Fruit fly (Drosophila melanogaster) whole organism, embryonic: ENCODE data around the gene IntS6.

Experiments used
- CG10321 ChIP-seq: fragments of 200-800 bp; sonication (Bioruptor generic); IDR thresholded peaks from 2 replicates; pipeline ENCODE4 v1.3.6; 2022; ENCODE audit warnings: missing biosample characterization, missing genetic modification characterization
- CG11085 ChIP-seq: fragments of 200-800 bp; sonication (Bioruptor generic); IDR thresholded peaks from 2 replicates; pipeline ENCODE4 v1.3.6; 2022; ENCODE audit warnings: missing biosample characterization, missing genetic modification characterization
- CG11560 ChIP-seq: fragments of 200-800 bp; sonication (Bioruptor generic); IDR thresholded peaks from 3 replicates; pipeline ENCODE4 v1.3.6; 2022; ENCODE audit warnings: missing biosample characterization, missing genetic modification characterization
- CG17912 ChIP-seq: fragments of 200-800 bp; sonication (Bioruptor generic); optimal IDR thresholded peaks from 2 replicates; lab custom pipeline; 2018; ENCODE audit warnings: missing biosample characterization, mild to moderate bottlenecking, missing genetic modification characterization
- CG2678 ChIP-seq: fragments of 200-800 bp; sonication (Bioruptor generic); optimal IDR thresholded peaks from 3 replicates; lab custom pipeline; 2019; ENCODE audit warnings: missing biosample characterization, mild to moderate bottlenecking, missing genetic modification characterization, moderate library complexity
- CG32767 ChIP-seq: fragments of 200-800 bp; sonication (Bioruptor generic); IDR thresholded peaks from 2 replicates; pipeline ENCODE4 v1.3.6; 2022; ENCODE audit warnings: missing biosample characterization, missing genetic modification characterization
- CG4282 ChIP-seq: fragments of 200-800 bp; sonication (Bioruptor generic); optimal IDR thresholded peaks from 2 replicates; lab custom pipeline; 2016; ENCODE audit warnings: missing biosample characterization, missing genetic modification characterization
- CG43689 ChIP-seq: fragments of 200-800 bp; sonication (Bioruptor generic); IDR thresholded peaks from 2 replicates; pipeline ENCODE4 v1.3.6; 2022; ENCODE audit warnings: missing biosample characterization, missing genetic modification characterization
- CG4617 ChIP-seq: fragments of 200-800 bp; sonication (Bioruptor generic); optimal IDR thresholded peaks from 3 replicates; lab custom pipeline; 2016; ENCODE audit warnings: missing biosample characterization, missing genetic modification characterization, borderline replicate concordance
- CG7372 ChIP-seq: fragments of 200-800 bp; sonication (Bioruptor generic); IDR thresholded peaks from 2 replicates; pipeline ENCODE4 v1.3.6; 2022; ENCODE audit warnings: missing biosample characterization, missing genetic modification characterization
- CG8478 ChIP-seq: fragments of >200 bp; optimal IDR thresholded peaks from 2 replicates; lab custom pipeline; 2018
- Dip3 ChIP-seq: fragments of 200-800 bp; sonication (Bioruptor generic); optimal IDR thresholded peaks from 3 replicates; lab custom pipeline; 2016; ENCODE audit warnings: missing biosample characterization, missing genetic modification characterization
- Dref ChIP-seq: fragments of 200-800 bp; sonication (Bioruptor generic); IDR thresholded peaks from 2 replicates; pipeline ENCODE4 v1.3.6; 2022; ENCODE audit warnings: missing biosample characterization, missing genetic modification characterization
- HLH3B ChIP-seq: fragments of 200-800 bp; sonication (Bioruptor generic); IDR thresholded peaks from 2 replicates; pipeline ENCODE4 v1.3.6; 2022; ENCODE audit warnings: missing biosample characterization, missing genetic modification characterization
- Hey ChIP-seq: fragments of 200-800 bp; sonication (Bioruptor generic); optimal IDR thresholded peaks from 3 replicates; lab custom pipeline; 2018; ENCODE audit warnings: missing biosample characterization, mild to moderate bottlenecking, missing genetic modification characterization
- HmgD ChIP-seq: fragments of 200-800 bp; sonication (Bioruptor generic); optimal IDR thresholded peaks from 3 replicates; lab custom pipeline; 2016; ENCODE audit warnings: missing biosample characterization, missing genetic modification characterization
- Lim3 ChIP-seq: fragments of 200-800 bp; sonication (Bioruptor generic); IDR thresholded peaks from 2 replicates; pipeline ENCODE4 v1.3.6; 2022; ENCODE audit warnings: missing biosample characterization, missing genetic modification characterization
- NK7.1 ChIP-seq: fragments of 200-800 bp; sonication (Bioruptor generic); optimal IDR thresholded peaks from 3 replicates; lab custom pipeline; 2016; ENCODE audit warnings: missing biosample characterization, missing genetic modification characterization
- Nf-YA ChIP-seq: fragments of 200-800 bp; sonication (Bioruptor generic); IDR thresholded peaks from 2 replicates; pipeline ENCODE4 v1.3.6; 2022; ENCODE audit warnings: missing biosample characterization, missing genetic modification characterization
- Optix ChIP-seq: fragments of 200-800 bp; sonication (Bioruptor generic); IDR thresholded peaks from 3 replicates; pipeline ENCODE4 v1.3.6; 2022; ENCODE audit warnings: missing biosample characterization, missing genetic modification characterization
- Scr ChIP-seq: fragments of 200-800 bp; sonication (Bioruptor generic); IDR thresholded peaks from 2 replicates; pipeline ENCODE4 v1.3.6; 2022; ENCODE audit warnings: missing biosample characterization, missing genetic modification characterization; ENCODE audit not compliant: partially characterized antibody
- Sox102F ChIP-seq: fragments of 200-800 bp; sonication (Bioruptor generic); optimal IDR thresholded peaks from 2 replicates; lab custom pipeline; 2018; ENCODE audit warnings: missing biosample characterization, mild to moderate bottlenecking, missing genetic modification characterization, moderate library complexity
- Tbp ChIP-seq: fragments of >200 bp; optimal IDR thresholded peaks from 2 replicates; lab custom pipeline; 2018; ENCODE audit warnings: missing biosample characterization, missing genetic modification characterization
- Trl ChIP-seq, 3 experiments: fragments of >200 bp in 2 of 3; fragments of 200-800 bp in 1 of 3; sonication (Bioruptor generic) in 1 of 3; optimal IDR thresholded peaks; 2 replicates in 1 of 3; 3 replicates in 2 of 3; lab custom pipeline; 2016 to 2017; ENCODE audit warnings: missing biosample characterization in 1 of 3, missing genetic modification characterization in 1 of 3
- Vsx1 ChIP-seq: fragments of 200-800 bp; sonication (Bioruptor generic); optimal IDR thresholded peaks from 2 replicates; lab custom pipeline; 2017; ENCODE audit warnings: missing biosample characterization, mild to moderate bottlenecking, missing genetic modification characterization, missing genetic modification reagents
- aop ChIP-seq: fragments of 200-800 bp; sonication (Bioruptor generic); IDR thresholded peaks from 2 replicates; pipeline ENCODE4 v1.3.6; 2022; ENCODE audit warnings: missing biosample characterization, missing genetic modification characterization
- cato ChIP-seq: fragments of 200-800 bp; sonication (Bioruptor generic); optimal IDR thresholded peaks from 2 replicates; lab custom pipeline; 2016; ENCODE audit warnings: missing biosample characterization, missing genetic modification characterization, borderline replicate concordance
- corto ChIP-seq: fragments of 200-800 bp; sonication (Bioruptor generic); optimal IDR thresholded peaks from 2 replicates; lab custom pipeline; 2016; ENCODE audit warnings: missing biosample characterization, mild to moderate bottlenecking, missing genetic modification characterization, moderate library complexity
- crc ChIP-seq: fragments of 200-800 bp; sonication (Bioruptor generic); optimal IDR thresholded peaks from 2 replicates; lab custom pipeline; 2016; ENCODE audit warnings: missing biosample characterization, missing genetic modification characterization
- gce ChIP-seq: fragments of 200-800 bp; sonication (Bioruptor generic); IDR thresholded peaks from 3 replicates; pipeline ENCODE4 v1.3.6; 2022; ENCODE audit warnings: missing biosample characterization, missing genetic modification characterization
- gsb ChIP-seq: fragments of 200-800 bp; sonication (Bioruptor generic); IDR thresholded peaks from 2 replicates; pipeline ENCODE4 v1.3.6; 2022; ENCODE audit warnings: missing biosample characterization, missing genetic modification characterization
- insv ChIP-seq, 2 experiments: fragments of 200-800 bp; sonication (Bioruptor generic); optimal IDR thresholded peaks; 3 replicates each; lab custom pipeline; 2016 to 2018; ENCODE audit warnings: missing biosample characterization in 2 of 2, missing genetic modification characterization in 2 of 2
- kay ChIP-seq: fragments of 200-800 bp; sonication (Bioruptor generic); optimal IDR thresholded peaks from 2 replicates; lab custom pipeline; 2016; ENCODE audit warnings: missing biosample characterization, missing genetic modification characterization
- lab ChIP-seq: fragments of 200-800 bp; sonication (Bioruptor generic); optimal IDR thresholded peaks from 3 replicates; lab custom pipeline; 2017; ENCODE audit warnings: missing biosample characterization, missing genetic modification characterization, mild to moderate bottlenecking, moderate library complexity, missing genetic modification reagents
- luna ChIP-seq: fragments of 200-800 bp; sonication (Bioruptor generic); optimal IDR thresholded peaks from 2 replicates; lab custom pipeline; 2016; ENCODE audit warnings: missing biosample characterization, missing genetic modification characterization
- nom ChIP-seq: fragments of 200-800 bp; sonication (Bioruptor generic); optimal IDR thresholded peaks from 2 replicates; lab custom pipeline; 2017; ENCODE audit warnings: missing biosample characterization, missing genetic modification characterization, mild to moderate bottlenecking, moderate library complexity, missing genetic modification reagents
- pfk ChIP-seq: fragments of 200-800 bp; sonication (Bioruptor generic); optimal IDR thresholded peaks from 2 replicates; lab custom pipeline; 2018; ENCODE audit warnings: missing biosample characterization, mild to moderate bottlenecking, missing genetic modification characterization, moderate library complexity
- pros ChIP-seq: fragments of 200-800 bp; sonication (Bioruptor generic); optimal IDR thresholded peaks from 3 replicates; lab custom pipeline; 2019; ENCODE audit warnings: missing biosample characterization, mild to moderate bottlenecking, missing genetic modification characterization, moderate library complexity
- psq ChIP-seq: fragments of 200-800 bp; sonication (Bioruptor generic); optimal IDR thresholded peaks from 2 replicates; lab custom pipeline; 2017; ENCODE audit warnings: missing biosample characterization, missing genetic modification characterization
- sens-2 ChIP-seq: fragments of 200-800 bp; sonication (Bioruptor generic); IDR thresholded peaks from 2 replicates; pipeline ENCODE4 v1.3.6; 2022; ENCODE audit warnings: missing biosample characterization, missing genetic modification characterization
- slou ChIP-seq: fragments of 200-800 bp; sonication (Bioruptor generic); optimal IDR thresholded peaks from 3 replicates; lab custom pipeline; 2016; ENCODE audit warnings: missing biosample characterization, missing genetic modification characterization
- ssp ChIP-seq: fragments of 200-800 bp; sonication (Bioruptor generic); IDR thresholded peaks from 2 replicates; pipeline ENCODE4 v1.3.6; 2022; ENCODE audit warnings: missing biosample characterization, missing genetic modification characterization
- sug ChIP-seq: fragments of 200-800 bp; optimal IDR thresholded peaks from 2 replicates; lab custom pipeline; 2019; ENCODE audit warnings: missing biosample characterization, mild to moderate bottlenecking, missing genetic modification characterization, moderate library complexity
- tio ChIP-seq: fragments of 200-800 bp; sonication (Bioruptor generic); optimal IDR thresholded peaks from 2 replicates; lab custom pipeline; 2017; ENCODE audit warnings: missing biosample characterization, missing genetic modification characterization, inconsistent platforms
- tll ChIP-seq, 2 experiments: fragments of 200-800 bp in 1 of 2; fragments of >200 bp in 1 of 2; sonication (Bioruptor generic) in 1 of 2; optimal IDR thresholded peaks; 2 replicates each; lab custom pipeline; 2017 to 2019; ENCODE audit warnings: missing biosample characterization in 2 of 2, missing genetic modification characterization in 2 of 2, mild to moderate bottlenecking in 1 of 2, moderate library complexity in 1 of 2
- tna ChIP-seq: fragments of 200-800 bp; sonication (Bioruptor generic); IDR thresholded peaks from 2 replicates; pipeline ENCODE4 v1.3.6; 2022; ENCODE audit warnings: missing biosample characterization, missing genetic modification characterization; ENCODE audit not compliant: partially characterized antibody
- trh ChIP-seq: fragments of 200-800 bp; sonication (Bioruptor generic); optimal IDR thresholded peaks from 2 replicates; lab custom pipeline; 2016; ENCODE audit warnings: missing biosample characterization, missing genetic modification characterization
- unpg ChIP-seq: fragments of 200-800 bp; sonication (Bioruptor generic); optimal IDR thresholded peaks from 3 replicates; lab custom pipeline; 2018; ENCODE audit warnings: missing biosample characterization, mild to moderate bottlenecking, missing genetic modification characterization, moderate library complexity
- vvl ChIP-seq: fragments of 200-800 bp; sonication (Bioruptor generic); IDR thresholded peaks from 2 replicates; pipeline ENCODE4 v1.3.6; 2022; ENCODE audit warnings: missing biosample characterization, missing genetic modification characterization
- wek ChIP-seq: fragments of 200-800 bp; sonication (Bioruptor generic); optimal IDR thresholded peaks from 3 replicates; lab custom pipeline; 2018; ENCODE audit warnings: missing biosample characterization, mild to moderate bottlenecking, missing genetic modification characterization, moderate library complexity
- z ChIP-seq: fragments of 200-800 bp; sonication (Bioruptor generic); IDR thresholded peaks from 3 replicates; pipeline ENCODE4 v1.3.6; 2022; ENCODE audit warnings: missing biosample characterization, missing genetic modification characterization

Gene IntS6

dm6 chrX:5705899-5706312, 41.1 kb downstream of the IntS6 start (continued):
- TF ChIP-seq CG32767 (GFP tag; lab: Robert Waterston, UW) (peak; percentile 84), Dip3 (peak; percentile 53), Dref (0 out of 2 replicates have a peak, but pooled peaks have one; percentile 14), Optix (GFP tag; lab: Robert Waterston, UW) (peak; percentile 86), insv (GFP tag; optimal IDR thresholded peaks at IDR 0.05; lab: Kevin White, UChicago) (no peak), CG4617 (GFP tag; lab: Kevin White, UChicago) (peak; percentile 31), trh (GFP tag; lab: Kevin White, UChicago) (peak; percentile 43), sens-2 (GFP tag; lab: Robert Waterston, UW) (peak; percentile 42; the same call in 1 of the 2 replicates), sug (peak; percentile 80), slou (GFP tag; lab: Kevin White, UChicago) (peak; percentile 35), lab (GFP tag; lab: Kevin White, UChicago) (peak; percentile 95), CG17912 (GFP tag; lab: Kevin White, UChicago) (no peak), CG7372 (GFP tag; lab: Robert Waterston, UW) (peak; percentile 95), Sox102F (GFP tag; lab: Kevin White, UChicago) (peak; percentile 88), nom (peak; percentile 62), Hey (tag; lab: Kevin White, UChicago) (peak; percentile 14), HLH3B (GFP tag; lab: Robert Waterston, UW) (peak; percentile 90), vvl (GFP tag; lab: Robert Waterston, UW) (peak; percentile 94), Vsx1 (GFP tag; lab: Kevin White, UChicago) (peak; percentile 61), Tbp (GFP tag; lab: Kevin White, UChicago) (no peak), CG11085 (GFP tag; lab: Robert Waterston, UW) (peak; percentile 88), aop (GFP tag; lab: Robert Waterston, UW) (no peak), NK7.1 (GFP tag; lab: Kevin White, UChicago) (peak; percentile 34), tll (GFP tag; optimal IDR thresholded peaks at IDR 0.05; lab: Kevin White, UChicago) (no peak), cato (GFP tag; lab: Kevin White, UChicago) (peak; percentile 48), kay (GFP tag; lab: Kevin White, UChicago) (peak; percentile 75), Lim3 (GFP tag; lab: Robert Waterston, UW) (peak; percentile 57; the same call in 1 of the 2 replicates), CG43689 (peak; percentile 78), ssp (GFP tag; lab: Robert Waterston, UW) (peak; percentile 82), Nf-YA (GFP tag; lab: Robert Waterston, UW) (peak; percentile 88), Trl (optimal IDR thresholded peaks at IDR 0.05; lab: Kevin White, UChicago) (no peak), Trl (GFP tag; optimal IDR thresholded peaks at IDR 0.05; lab: Kevin White, UChicago) (peak; percentile 56), wek (GFP tag; lab: Kevin White, UChicago) (peak; percentile 38), tna (GFP tag; lab: Robert Waterston, UW) (no peak), psq (GFP tag; lab: Kevin White, UChicago) (no peak), HmgD (no peak), CG11560 (peak; percentile 79; the same call in 2 of the 3 replicates), CG2678 (tag; lab: Kevin White, UChicago) (peak; percentile 90), tio (GFP tag; lab: Kevin White, UChicago) (peak; percentile 35), luna (GFP tag; lab: Kevin White, UChicago) (peak; percentile 17), pros (GFP tag; lab: Kevin White, UChicago) (no peak), crc (GFP tag; lab: Kevin White, UChicago) (peak; percentile 37), pfk (GFP tag; lab: Kevin White, UChicago) (no peak), gsb (GFP tag; lab: Robert Waterston, UW) (peak; percentile 86), gce (peak; percentile 87), CG10321 (GFP tag; lab: Robert Waterston, UW) (peak; percentile 42; the same call in 1 of the 2 replicates), z (GFP tag; lab: Robert Waterston, UW) (0 out of 3 replicates have a peak, but pooled peaks have one; percentile 49), unpg (peak; percentile 86), Scr (no peak), CG8478 (lab: Kevin White, UChicago) (no peak), CG4282 (GFP tag; lab: Kevin White, UChicago) (no peak), corto (GFP tag; lab: Kevin White, UChicago) (no peak)
